Fruit fly (Drosophila melanogaster) whole organism, pupa: ENCODE data around the gene dos.
A peak's percentile ranks its signal among the peaks of the same experiment; 100 is the strongest.

Experiments used
- CG10348 ChIP-seq: fragments of 200-800 bp; sonication (Bioruptor generic); IDR thresholded peaks from 2 replicates; pipeline ENCODE4 v1.3.6; 2022; ENCODE audit warnings: missing biosample characterization, missing genetic modification characterization
- CG12605 ChIP-seq: fragments of 200-800 bp; sonication (Bioruptor generic); IDR thresholded peaks from 2 replicates; pipeline ENCODE4 v1.3.6; 2022; ENCODE audit warnings: missing biosample characterization, missing genetic modification characterization
- CG13204 ChIP-seq: fragments of 200-800 bp; sonication (Bioruptor generic); optimal IDR thresholded peaks from 2 replicates; lab custom pipeline; 2018; ENCODE audit warnings: missing biosample characterization, mild to moderate bottlenecking, missing genetic modification characterization, moderate library complexity
- CG14655 ChIP-seq: fragments of 200-800 bp; sonication (Bioruptor generic); optimal IDR thresholded peaks from 3 replicates; lab custom pipeline; 2017; ENCODE audit warnings: mild to moderate bottlenecking, missing biosample characterization, missing genetic modification reagents, missing genetic modification characterization
- CG15710 ChIP-seq: fragments of 200-800 bp; sonication (Bioruptor generic); optimal IDR thresholded peaks from 2 replicates; lab custom pipeline; 2018; ENCODE audit warnings: missing biosample characterization, mild to moderate bottlenecking, missing genetic modification characterization, moderate library complexity
- CG17806 ChIP-seq: fragments of 200-800 bp; sonication (Bioruptor generic); optimal IDR thresholded peaks from 2 replicates; lab custom pipeline; 2018; ENCODE audit warnings: missing biosample characterization, mild to moderate bottlenecking, missing genetic modification characterization, moderate library complexity
- CG32121 ChIP-seq: fragments of 200-800 bp; sonication (Bioruptor generic); IDR thresholded peaks from 2 replicates; pipeline ENCODE4 v1.3.6; 2022; ENCODE audit warnings: missing biosample characterization, missing genetic modification characterization
- CG34367 ChIP-seq: fragments of 200-800 bp; sonication (Bioruptor generic); optimal IDR thresholded peaks from 2 replicates; lab custom pipeline; 2018; ENCODE audit warnings: missing biosample characterization, mild to moderate bottlenecking, missing genetic modification characterization
- CG4496 ChIP-seq: fragments of 200-800 bp; sonication (Bioruptor generic); IDR thresholded peaks from 3 replicates; pipeline ENCODE4 v1.3.6; 2022; ENCODE audit warnings: missing biosample characterization, missing genetic modification characterization
- CG8159 ChIP-seq: fragments of 200-800 bp; sonication (Bioruptor generic); optimal IDR thresholded peaks from 3 replicates; lab custom pipeline; 2018; ENCODE audit warnings: missing biosample characterization, mild to moderate bottlenecking, missing genetic modification characterization, moderate library complexity
- CG8301 ChIP-seq: fragments of 200-800 bp; sonication (Bioruptor generic); optimal IDR thresholded peaks from 2 replicates; lab custom pipeline; 2018; ENCODE audit warnings: missing biosample characterization, mild to moderate bottlenecking, missing genetic modification characterization
- CG9948 ChIP-seq: fragments of 200-800 bp; sonication (Bioruptor generic); optimal IDR thresholded peaks from 2 replicates; lab custom pipeline; 2018; ENCODE audit warnings: missing biosample characterization, mild to moderate bottlenecking, missing genetic modification characterization, moderate library complexity
- D1 ChIP-seq: fragments of 200-800 bp; sonication (Bioruptor generic); optimal IDR thresholded peaks from 2 replicates; lab custom pipeline; 2018; ENCODE audit warnings: missing biosample characterization, mild to moderate bottlenecking, missing genetic modification characterization, moderate library complexity
- EcR ChIP-seq: fragments of 200-800 bp; sonication (Bioruptor generic); optimal IDR thresholded peaks from 3 replicates; lab custom pipeline; 2019; ENCODE audit warnings: missing biosample characterization, missing genetic modification characterization, mild to moderate bottlenecking, moderate library complexity, missing genetic modification reagents
- Ets98B ChIP-seq: fragments of 200-800 bp; sonication (Bioruptor generic); IDR thresholded peaks from 2 replicates; pipeline ENCODE4 v1.3.6; 2022; ENCODE audit warnings: missing biosample characterization, missing genetic modification characterization
- Pif1A ChIP-seq: fragments of 200-800 bp; sonication (Bioruptor generic); optimal IDR thresholded peaks from 3 replicates; lab custom pipeline; 2016; ENCODE audit warnings: missing biosample characterization, missing genetic modification characterization
- Pif1B ChIP-seq: fragments of 200-800 bp; sonication (Bioruptor generic); optimal IDR thresholded peaks from 3 replicates; lab custom pipeline; 2016; ENCODE audit warnings: missing biosample characterization, missing genetic modification characterization
- Snoo ChIP-seq: fragments of 200-800 bp; sonication (Bioruptor generic); optimal IDR thresholded peaks from 3 replicates; lab custom pipeline; 2017; ENCODE audit warnings: missing biosample characterization, mild to moderate bottlenecking, missing genetic modification characterization, inconsistent platforms
- fd96Ca ChIP-seq: fragments of 200-800 bp; sonication (Bioruptor generic); IDR thresholded peaks from 3 replicates; pipeline ENCODE4 v1.3.6; 2022; ENCODE audit warnings: missing biosample characterization, missing genetic modification characterization
- gl ChIP-seq: fragments of 200-800 bp; sonication (Bioruptor generic); optimal IDR thresholded peaks from 2 replicates; lab custom pipeline; 2018; ENCODE audit warnings: missing biosample characterization, mild to moderate bottlenecking, missing genetic modification characterization
- rn ChIP-seq: fragments of 200-800 bp; sonication (Bioruptor generic); IDR thresholded peaks from 2 replicates; pipeline ENCODE4 v1.3.6; 2022; ENCODE audit warnings: missing biosample characterization, missing genetic modification characterization

Gene dos

dm6 chr3L:2582753-2583536 is 6.3 kb upstream of the dos start:
- TF ChIP-seq CG17806 (tag; lab: Kevin White, UChicago), result peak; percentile 77
- no peak for TF ChIP-seq CG10348 (GFP tag; lab: Robert Waterston, UW)
- TF ChIP-seq Snoo (tag; lab: Kevin White, UChicago), result peak; percentile 83
- peak; percentile 71 for TF ChIP-seq CG14655 (GFP tag; lab: Kevin White, UChicago)
- TF ChIP-seq CG8301, result peak; percentile 66
- TF ChIP-seq gl (tag; lab: Kevin White, UChicago), result peak; percentile 32
- peak; percentile 72 for TF ChIP-seq CG15710 (tag; lab: Kevin White, UChicago)
- peak; percentile 44 for TF ChIP-seq CG34367 (tag; lab: Kevin White, UChicago)
- peak; percentile 79 for TF ChIP-seq Pif1A (GFP tag; lab: Kevin White, UChicago)
- TF ChIP-seq Ets98B (GFP tag; lab: Robert Waterston, UW), result peak; percentile 85
- TF ChIP-seq CG4496, result peak; percentile 94
- no peak for TF ChIP-seq EcR (GFP tag; lab: Kevin White, UChicago)
- peak; percentile 76 for TF ChIP-seq CG8159
- TF ChIP-seq D1, result peak; percentile 0
- peak; percentile 92 for TF ChIP-seq fd96Ca (GFP tag; lab: Robert Waterston, UW)
- peak; percentile 45 for TF ChIP-seq CG12605 (GFP tag; lab: Robert Waterston, UW)
- TF ChIP-seq CG9948 (tag; lab: Kevin White, UChicago), result peak; percentile 60
- no peak for TF ChIP-seq CG13204
- TF ChIP-seq rn (GFP tag; lab: Robert Waterston, UW), result peak; percentile 75
- TF ChIP-seq Pif1B (GFP tag; lab: Kevin White, UChicago), result peak; percentile 75
- peak; percentile 85 for TF ChIP-seq CG32121 (GFP tag; lab: Robert Waterston, UW)

- TF ChIP-seq CG8159 (no peak), Ets98B (GFP tag; lab: Robert Waterston, UW) (no peak), gl (tag; lab: Kevin White, UChicago) (no peak), CG14655 (GFP tag; lab: Kevin White, UChicago) (no peak), CG32121 (GFP tag; lab: Robert Waterston, UW) (peak; percentile 9; the same call in 1 of the 2 replicates), CG12605 (GFP tag; lab: Robert Waterston, UW) (no peak), fd96Ca (GFP tag; lab: Robert Waterston, UW) (no peak), CG17806 (tag; lab: Kevin White, UChicago) (no peak), CG15710 (tag; lab: Kevin White, UChicago) (no peak), CG9948 (tag; lab: Kevin White, UChicago) (no peak), rn (GFP tag; lab: Robert Waterston, UW) (no peak), CG4496 (no peak), CG13204 (no peak), D1 (no peak), Pif1B (GFP tag; lab: Kevin White, UChicago) (no peak), CG10348 (GFP tag; lab: Robert Waterston, UW) (no peak), EcR (GFP tag; lab: Kevin White, UChicago) (peak; percentile 79)
Observed at dm6 chr3L:2583537-2583870, 5.7 kb upstream of the dos start.

- TF ChIP-seq CG4496 (peak; percentile 75), CG34367 (tag; lab: Kevin White, UChicago) (peak; percentile 81), CG9948 (tag; lab: Kevin White, UChicago) (peak; percentile 88), CG8301 (peak; percentile 91), D1 (no peak), CG12605 (GFP tag; lab: Robert Waterston, UW) (no peak), CG13204 (peak; percentile 62), Pif1B (GFP tag; lab: Kevin White, UChicago) (peak; percentile 71), Snoo (tag; lab: Kevin White, UChicago) (peak; percentile 51), CG32121 (GFP tag; lab: Robert Waterston, UW) (peak; percentile 71), CG10348 (GFP tag; lab: Robert Waterston, UW) (peak; percentile 65), Pif1A (GFP tag; lab: Kevin White, UChicago) (peak; percentile 81), CG14655 (GFP tag; lab: Kevin White, UChicago) (peak; percentile 91), Ets98B (GFP tag; lab: Robert Waterston, UW) (peak; percentile 31), CG17806 (tag; lab: Kevin White, UChicago) (peak; percentile 77), EcR (GFP tag; lab: Kevin White, UChicago) (peak; percentile 79), gl (tag; lab: Kevin White, UChicago) (peak; percentile 72), rn (GFP tag; lab: Robert Waterston, UW) (no peak), CG8159 (peak; percentile 89), CG15710 (tag; lab: Kevin White, UChicago) (peak; percentile 87), fd96Ca (GFP tag; lab: Robert Waterston, UW) (no peak; the same call in 1 of the 3 replicates)
Observed at dm6 chr3L:2584119-2584805, 5.0 kb upstream of the dos start.

- TF ChIP-seq CG4496 (no peak), CG10348 (GFP tag; lab: Robert Waterston, UW) (no peak), Pif1B (GFP tag; lab: Kevin White, UChicago) (no peak), CG17806 (tag; lab: Kevin White, UChicago) (no peak), Ets98B (GFP tag; lab: Robert Waterston, UW) (no peak), fd96Ca (GFP tag; lab: Robert Waterston, UW) (no peak), CG8301 (no peak), Snoo (tag; lab: Kevin White, UChicago) (no peak), CG8159 (no peak), CG34367 (tag; lab: Kevin White, UChicago) (no peak), D1 (no peak), gl (tag; lab: Kevin White, UChicago) (no peak), CG15710 (tag; lab: Kevin White, UChicago) (no peak), EcR (GFP tag; lab: Kevin White, UChicago) (no peak), Pif1A (GFP tag; lab: Kevin White, UChicago) (no peak), CG32121 (GFP tag; lab: Robert Waterston, UW) (no peak), rn (GFP tag; lab: Robert Waterston, UW) (no peak), CG9948 (tag; lab: Kevin White, UChicago) (no peak), CG13204 (no peak)
Observed at dm6 chr3L:2584827-2585226, 4.4 kb upstream of the dos start.
